Worm (Caenorhabditis elegans) whole organism, late embryonic: ENCODE data around the gene dhcr-24.

Source experiments
- F13H6.1 ChIP-seq: sonication (generic microtip); optimal IDR thresholded peaks from 2 replicates; lab custom pipeline; 2016; ENCODE audit warnings: missing genetic modification characterization, missing compliant biosample characterization
- K09A11.1 ChIP-seq: sonication (generic microtip); optimal IDR thresholded peaks from 2 replicates; lab custom pipeline; 2017; ENCODE audit warnings: antibody characterized with exemption, mild to moderate bottlenecking, missing genetic modification characterization, missing compliant biosample characterization; ENCODE audit not compliant: insufficient read depth
- Y22D7AL.16 ChIP-seq: sonication (generic microtip); optimal IDR thresholded peaks from 2 replicates; lab custom pipeline; 2016; ENCODE audit warnings: missing genetic modification characterization, missing compliant biosample characterization
- ahr-1 ChIP-seq: sonication (generic microtip); optimal IDR thresholded peaks from 2 replicates; lab custom pipeline; 2016; ENCODE audit warnings: missing genetic modification characterization, missing compliant biosample characterization
- ceh-14 ChIP-seq: sonication (generic microtip); optimal IDR thresholded peaks from 2 replicates; lab custom pipeline; 2016; ENCODE audit warnings: missing genotype, missing genetic modification characterization, missing compliant biosample characterization
- ceh-18 ChIP-seq: sonication (generic microtip); optimal IDR thresholded peaks from 2 replicates; lab custom pipeline; 2016; ENCODE audit warnings: missing genetic modification characterization, missing compliant biosample characterization
- ceh-19 ChIP-seq: fragments of 200-800 bp; sonication (Bioruptor generic); optimal IDR thresholded peaks from 2 replicates; lab custom pipeline; 2018; ENCODE audit warnings: mild to moderate bottlenecking, missing genetic modification characterization, missing compliant biosample characterization
- ceh-2 ChIP-seq: sonication (generic microtip); optimal IDR thresholded peaks from 2 replicates; lab custom pipeline; 2016; ENCODE audit warnings: missing genotype, missing genetic modification characterization, missing compliant biosample characterization
- ceh-22 ChIP-seq: sonication (generic microtip); optimal IDR thresholded peaks from 2 replicates; lab custom pipeline; 2017; ENCODE audit warnings: missing biosample characterization, missing genetic modification characterization
- ceh-31 ChIP-seq: sonication (generic microtip); optimal IDR thresholded peaks from 2 replicates; lab custom pipeline; 2016; ENCODE audit warnings: missing genetic modification characterization, missing compliant biosample characterization
- ceh-45 ChIP-seq: fragments of 200-800 bp; sonication (Bioruptor generic); IDR thresholded peaks from 2 replicates; pipeline ENCODE4 v1.3.6; 2022; ENCODE audit warnings: missing genetic modification reagents, missing genetic modification characterization, missing compliant biosample characterization
- ceh-48 ChIP-seq: sonication (generic microtip); optimal IDR thresholded peaks from 2 replicates; lab custom pipeline; 2016; ENCODE audit warnings: missing genetic modification characterization, inconsistent platforms, missing compliant biosample characterization
- ceh-6 ChIP-seq: fragments of 200-800 bp; sonication (Bioruptor generic); optimal IDR thresholded peaks from 2 replicates; lab custom pipeline; 2018; ENCODE audit warnings: mild to moderate bottlenecking, missing genetic modification characterization, missing compliant biosample characterization
- dmd-4 ChIP-seq: sonication (generic microtip); optimal IDR thresholded peaks from 2 replicates; lab custom pipeline; 2016; ENCODE audit warnings: borderline replicate concordance, missing genetic modification characterization, missing compliant biosample characterization
- dve-1 ChIP-seq: sonication (generic microtip); optimal IDR thresholded peaks from 2 replicates; lab custom pipeline; 2017; ENCODE audit warnings: antibody characterized with exemption, mild to moderate bottlenecking, missing genetic modification characterization, missing compliant biosample characterization
- elt-4 ChIP-seq: sonication (generic microtip); optimal IDR thresholded peaks from 2 replicates; lab custom pipeline; 2016; ENCODE audit warnings: missing genetic modification characterization, missing compliant biosample characterization
- ets-4 ChIP-seq: sonication (generic microtip); optimal IDR thresholded peaks from 2 replicates; lab custom pipeline; 2016; ENCODE audit warnings: missing genetic modification characterization, missing compliant biosample characterization
- eyg-1 ChIP-seq: sonication (generic microtip); optimal IDR thresholded peaks from 2 replicates; lab custom pipeline; 2016; ENCODE audit warnings: missing genotype, missing genetic modification characterization, missing compliant biosample characterization
- gmeb-2 ChIP-seq: sonication (generic microtip); optimal IDR thresholded peaks from 2 replicates; lab custom pipeline; 2016; ENCODE audit warnings: missing genetic modification characterization, inconsistent platforms, missing compliant biosample characterization
- hlh-15 ChIP-seq: sonication (generic microtip); optimal IDR thresholded peaks from 2 replicates; lab custom pipeline; 2016; ENCODE audit warnings: missing genetic modification characterization, missing compliant biosample characterization
- hlh-6 ChIP-seq: sonication (generic microtip); optimal IDR thresholded peaks from 2 replicates; lab custom pipeline; 2016; ENCODE audit warnings: missing genotype, missing genetic modification characterization, missing compliant biosample characterization
- hlh-8 ChIP-seq: sonication (generic microtip); optimal IDR thresholded peaks from 2 replicates; lab custom pipeline; 2016; ENCODE audit warnings: missing genotype, missing genetic modification characterization, missing compliant biosample characterization
- lim-6 ChIP-seq: sonication (generic microtip); optimal IDR thresholded peaks from 2 replicates; lab custom pipeline; 2016; ENCODE audit warnings: missing genetic modification characterization, missing compliant biosample characterization
- lin-11 ChIP-seq: fragments of 200-800 bp; sonication (Bioruptor generic); optimal IDR thresholded peaks from 2 replicates; lab custom pipeline; 2018; ENCODE audit warnings: mild to moderate bottlenecking, missing genetic modification characterization, missing compliant biosample characterization
- madf-2 ChIP-seq: sonication (generic microtip); optimal IDR thresholded peaks from 2 replicates; lab custom pipeline; 2017; ENCODE audit warnings: missing genetic modification characterization, missing compliant biosample characterization
- nfya-1 ChIP-seq: sonication (generic microtip); optimal IDR thresholded peaks from 2 replicates; lab custom pipeline; 2017; ENCODE audit warnings: missing genetic modification characterization, mild to moderate bottlenecking, missing compliant biosample characterization, antibody characterized with exemption, moderate library complexity
- nhr-232 ChIP-seq: sonication (generic microtip); optimal IDR thresholded peaks from 2 replicates; lab custom pipeline; 2016; ENCODE audit warnings: missing genetic modification characterization, missing compliant biosample characterization
- npax-4 ChIP-seq: sonication (generic microtip); optimal IDR thresholded peaks from 2 replicates; lab custom pipeline; 2016; ENCODE audit warnings: missing genetic modification characterization, missing compliant biosample characterization
- odd-2 ChIP-seq: sonication (generic microtip); optimal IDR thresholded peaks from 2 replicates; lab custom pipeline; 2017; ENCODE audit warnings: antibody characterized with exemption, mild to moderate bottlenecking, missing genetic modification characterization, missing compliant biosample characterization
- pat-9 ChIP-seq: fragments of 200-800 bp; sonication (Bioruptor generic); optimal IDR thresholded peaks from 2 replicates; lab custom pipeline; 2018; ENCODE audit warnings: mild to moderate bottlenecking, missing genetic modification characterization, moderate library complexity, missing compliant biosample characterization
- pros-1 ChIP-seq: fragments of 150-350 bp; optimal IDR thresholded peaks from 2 replicates; lab custom pipeline; 2014; ENCODE audit warnings: missing biosample characterization, missing genetic modification reagents, missing genetic modification characterization
- sox-2 ChIP-seq: fragments of 200-800 bp; sonication (Bioruptor generic); IDR thresholded peaks from 2 replicates; pipeline ENCODE4 v1.3.6; 2022; ENCODE audit warnings: missing genetic modification reagents, missing genetic modification characterization, missing compliant biosample characterization
- sox-4 ChIP-seq: sonication (generic microtip); optimal IDR thresholded peaks from 2 replicates; lab custom pipeline; 2017; ENCODE audit warnings: mild to moderate bottlenecking, missing genetic modification characterization, inconsistent platforms, missing compliant biosample characterization
- syd-9 ChIP-seq: sonication (generic microtip); optimal IDR thresholded peaks from 2 replicates; lab custom pipeline; 2016; ENCODE audit warnings: mild to moderate bottlenecking, missing genetic modification characterization, moderate library complexity, missing compliant biosample characterization
- tbx-7 ChIP-seq: sonication (generic microtip); optimal IDR thresholded peaks from 2 replicates; lab custom pipeline; 2016; ENCODE audit warnings: missing genotype, missing genetic modification characterization, missing compliant biosample characterization
- ttx-3 ChIP-seq: sonication (generic microtip); optimal IDR thresholded peaks from 2 replicates; lab custom pipeline; 2016; ENCODE audit warnings: missing genetic modification reagents, missing genetic modification characterization, missing compliant biosample characterization
- unc-3 ChIP-seq, 2 experiments: fragments of 200-800 bp in 1 of 2; sonication (Bioruptor generic) in 1 of 2; sonication (generic microtip) in 1 of 2; conservative IDR thresholded peaks in 1 of 2; optimal IDR thresholded peaks in 1 of 2; 2 replicates each; pipeline versions ENCODE4 v1.3.6 to Lab custom; 2016 to 2022; ENCODE audit warnings: missing compliant biosample characterization in 2 of 2, missing genetic modification characterization in 2 of 2, missing genetic modification reagents in 1 of 2
- unc-42 ChIP-seq: sonication (generic microtip); optimal IDR thresholded peaks from 2 replicates; lab custom pipeline; 2016; ENCODE audit warnings: missing genotype, missing genetic modification characterization, missing compliant biosample characterization
- unc-55 ChIP-seq: sonication (generic microtip); optimal IDR thresholded peaks from 2 replicates; lab custom pipeline; 2017; ENCODE audit warnings: missing biosample characterization, missing genetic modification reagents, missing genetic modification characterization
- unc-86 ChIP-seq: sonication (generic microtip); optimal IDR thresholded peaks from 2 replicates; lab custom pipeline; 2016; ENCODE audit warnings: missing genetic modification characterization, missing compliant biosample characterization

Gene dhcr-24

ce11 chrX:2532357-2532756 lies 31.6 kb downstream of the dhcr-24 start, which contains the start of gene tbc-12:
Gene tbc-12, minus strand, starts transcription at chrX:2532457.
- TF ChIP-seq ahr-1, result no peak
- no peak for TF ChIP-seq ceh-45 (GFP tag; lab: Robert Waterston, UW)
- TF ChIP-seq hlh-15 (tag; lab: Kevin White, UChicago), result no peak
- no peak for TF ChIP-seq ceh-19 (GFP tag; lab: Kevin White, UChicago)
- TF ChIP-seq ceh-48 (tag; lab: Kevin White, UChicago), result no peak
- no peak for TF ChIP-seq nhr-232 (tag; lab: Kevin White, UChicago)
- no peak for TF ChIP-seq pat-9 (tag; lab: Kevin White, UChicago)
- TF ChIP-seq K09A11.1, result no peak
- no peak for TF ChIP-seq sox-4 (tag; lab: Kevin White, UChicago)
- no peak for TF ChIP-seq odd-2 (tag; lab: Kevin White, UChicago)
- TF ChIP-seq dmd-4 (tag; lab: Kevin White, UChicago), result no peak
- no peak for TF ChIP-seq pros-1

ce11 chrX:2531276-2531675 lies 32.7 kb downstream of the dhcr-24 start:
- TF ChIP-seq unc-3 (GFP tag; conservative IDR thresholded peaks at IDR 0.05; lab: Robert Waterston, UW) (no peak), unc-3 (tag; optimal IDR thresholded peaks at IDR 0.05; lab: Kevin White, UChicago) (no peak), F13H6.1 (tag; lab: Kevin White, UChicago) (no peak), unc-42 (tag; lab: Kevin White, UChicago) (no peak), gmeb-2 (no peak), ceh-22 (tag; lab: Kevin White, UChicago) (no peak), eyg-1 (tag; lab: Kevin White, UChicago) (no peak), ets-4 (tag; lab: Kevin White, UChicago) (no peak), ceh-2 (tag; lab: Kevin White, UChicago) (no peak)

ce11 chrX:2527877-2528276 lies 36.1 kb downstream of the dhcr-24 start:
- no peak for TF ChIP-seq ttx-3 (tag; lab: Kevin White, UChicago)
- TF ChIP-seq ceh-45 (GFP tag; lab: Robert Waterston, UW), result peak; percentile 29; the same call in 1 of the 2 replicates
- peak; percentile 10 for TF ChIP-seq ceh-6
- peak; percentile 18 for TF ChIP-seq ceh-18 (tag; lab: Kevin White, UChicago)
- no peak for TF ChIP-seq lin-11 (tag; lab: Kevin White, UChicago)
- TF ChIP-seq npax-4, result no peak
- TF ChIP-seq dve-1 (tag; lab: Kevin White, UChicago), result no peak
- TF ChIP-seq ceh-14 (tag; lab: Kevin White, UChicago), result peak; percentile 12
- TF ChIP-seq nfya-1 (tag; lab: Kevin White, UChicago), result no peak
- peak; percentile 7 for TF ChIP-seq ceh-31 (tag; lab: Kevin White, UChicago)
- TF ChIP-seq syd-9 (tag; lab: Kevin White, UChicago), result peak; percentile 11

- TF ChIP-seq sox-2 (GFP tag; lab: Robert Waterston, UW) (no peak), lim-6 (tag; lab: Kevin White, UChicago) (no peak), ceh-18 (tag; lab: Kevin White, UChicago) (no peak), pros-1 (no peak), Y22D7AL.16 (tag; lab: Kevin White, UChicago) (no peak), elt-4 (tag; lab: Kevin White, UChicago) (no peak), pat-9 (tag; lab: Kevin White, UChicago) (no peak), unc-55 (GFP tag; lab: Kevin White, UChicago) (no peak), hlh-15 (tag; lab: Kevin White, UChicago) (no peak), madf-2 (tag; lab: Kevin White, UChicago) (no peak), nfya-1 (tag; lab: Kevin White, UChicago) (no peak), unc-86 (tag; lab: Kevin White, UChicago) (no peak), hlh-8 (tag; lab: Kevin White, UChicago) (no peak), hlh-6 (tag; lab: Kevin White, UChicago) (no peak), eyg-1 (tag; lab: Kevin White, UChicago) (no peak), tbx-7 (no peak), syd-9 (tag; lab: Kevin White, UChicago) (no peak)
These were observed 36.8 kb downstream of the dhcr-24 start for ce11 chrX:2527194-2527593.
